Fruit fly (Drosophila melanogaster) whole organism: Measurements from ENCODE around the gene Ypel.
A peak's percentile ranks its signal among the peaks of the same experiment; 100 is the strongest.

Experiments used
- CG8478 ChIP-seq: fragments of >200 bp; optimal IDR thresholded peaks from 2 replicates; lab custom pipeline; 2018; ENCODE audit warnings: inconsistent platforms
- Dll ChIP-seq: fragments of >200 bp; optimal IDR thresholded peaks from 2 replicates; lab custom pipeline; 2017
- EcR ChIP-seq, 2 experiments: fragments of >200 bp; optimal IDR thresholded peaks; 2 replicates each; lab custom pipeline; 2017; ENCODE audit warnings: missing biosample characterization in 2 of 2, missing genetic modification characterization in 2 of 2, missing genetic modification reagents in 2 of 2
- pan ChIP-seq: fragments of >200 bp; optimal IDR thresholded peaks from 2 replicates; lab custom pipeline; 2017
- psq ChIP-seq: fragments of >200 bp; optimal IDR thresholded peaks from 2 replicates; lab custom pipeline; 2017
- usp ChIP-seq: fragments of >200 bp; optimal IDR thresholded peaks from 2 replicates; lab custom pipeline; 2017; ENCODE audit warnings: missing biosample characterization, missing genetic modification characterization, mixed read lengths

Gene Ypel

dm6 chrX:10234024-10234520, 21.9 kb upstream of the Ypel start:
- no peak for TF ChIP-seq usp (GFP tag; lab: Kevin White, UChicago)
- no peak for TF ChIP-seq EcR (GFP tag; optimal IDR thresholded peaks at IDR 0.05; lab: Kevin White, UChicago)
- no peak for TF ChIP-seq Dll (lab: Kevin White, UChicago)
- TF ChIP-seq psq = no peak
- no peak for TF ChIP-seq pan
- no peak for TF ChIP-seq CG8478

- TF ChIP-seq psq (no peak), EcR (GFP tag; optimal IDR thresholded peaks at IDR 0.05; lab: Kevin White, UChicago) (no peak), Dll (lab: Kevin White, UChicago) (no peak), pan (no peak), CG8478 (no peak), usp (GFP tag; lab: Kevin White, UChicago) (no peak)
Observed at dm6 chrX:10233065-10233464, 20.9 kb upstream of the Ypel start, which contains the start of gene CG2961. Gene CG2961 (minus strand): TSS chrX:10233080.

- no peak for TF ChIP-seq CG8478
- TF ChIP-seq usp (GFP tag; lab: Kevin White, UChicago) = no peak
- TF ChIP-seq psq = no peak
- no peak for TF ChIP-seq pan
- no peak for TF ChIP-seq EcR (GFP tag; optimal IDR thresholded peaks at IDR 0.05; lab: Kevin White, UChicago)
- no peak for TF ChIP-seq Dll (lab: Kevin White, UChicago)
Observed at dm6 chrX:10232497-10232896, 20.3 kb upstream of the Ypel start.

- no peak for TF ChIP-seq usp (GFP tag; lab: Kevin White, UChicago)
- TF ChIP-seq EcR (GFP tag; optimal IDR thresholded peaks at IDR 0.05; lab: Kevin White, UChicago) = no peak
- TF ChIP-seq CG8478 = no peak
- no peak for TF ChIP-seq psq
- no peak for TF ChIP-seq pan
- TF ChIP-seq Dll (lab: Kevin White, UChicago) = no peak
Observed at dm6 chrX:10219955-10220354, 7.8 kb upstream of the Ypel start, which contains the start of gene CG34408. Gene CG34408 (plus strand): TSS chrX:10220110.

DNA sequence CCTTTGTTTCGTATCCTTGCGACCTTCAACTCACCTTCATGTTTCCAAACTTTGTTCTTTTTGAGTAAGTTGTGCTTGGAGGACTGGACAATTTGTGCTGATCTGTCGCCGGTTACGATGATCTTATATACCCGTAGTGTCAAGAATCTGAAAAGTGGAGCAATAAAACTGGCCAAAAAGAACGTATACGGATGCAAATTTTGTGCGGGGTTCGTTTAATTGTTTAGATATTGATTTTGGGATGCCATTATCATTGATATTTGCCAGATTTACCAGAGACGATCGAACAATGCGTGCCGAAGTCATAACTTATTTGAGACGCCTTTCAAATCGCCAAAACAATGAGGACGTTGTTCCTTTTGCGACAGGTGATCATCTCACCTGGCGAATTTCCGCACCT, 6.9 kb upstream of the Ypel start, which contains the start of gene CG15308:
Gene CG15308, minus strand, starts transcription at position 101 of the 400 bp plus-strand sequence.
- TF ChIP-seq EcR (GFP tag; optimal IDR thresholded peaks at IDR 0.05; lab: Kevin White, UChicago) = no peak
- no peak for TF ChIP-seq usp (GFP tag; lab: Kevin White, UChicago)
- no peak for TF ChIP-seq Dll (lab: Kevin White, UChicago)
- TF ChIP-seq psq = no peak
- TF ChIP-seq pan = no peak
- TF ChIP-seq CG8478 = no peak

DNA sequence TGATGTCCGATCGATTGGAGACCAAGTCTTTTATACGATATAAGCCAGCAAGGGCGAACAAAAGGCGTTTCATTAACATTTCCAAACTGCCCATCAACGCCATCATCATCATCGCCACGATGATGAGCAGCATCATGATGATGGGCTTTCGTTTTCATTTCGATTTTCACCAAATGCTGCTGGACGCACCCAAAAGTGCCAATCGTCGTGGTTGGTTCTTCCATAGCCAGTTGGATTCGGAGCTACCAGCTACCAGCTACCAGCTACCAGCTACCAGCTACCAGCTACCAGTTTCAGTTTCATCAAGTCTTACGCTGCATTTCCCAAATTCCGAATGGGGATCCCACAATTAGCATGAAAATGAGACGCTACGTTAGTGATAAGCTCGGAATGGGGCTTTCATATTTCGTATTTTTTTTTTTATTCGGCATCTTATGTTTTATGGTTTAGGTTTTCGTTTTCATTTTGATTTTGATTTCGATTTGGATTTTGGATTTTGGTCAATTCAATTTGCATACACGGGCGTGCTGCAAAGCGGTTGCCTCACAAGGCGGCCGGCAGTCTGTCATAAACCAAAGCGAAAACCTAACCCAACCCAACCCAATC, 4.6 kb upstream of the Ypel start, which contains the start of gene CG2962:
Gene CG2962, minus strand, starts transcription at position 9 of the 606 bp plus-strand sequence.
- TF ChIP-seq usp (GFP tag; lab: Kevin White, UChicago) = no peak
- no peak for TF ChIP-seq Dll (lab: Kevin White, UChicago)
- TF ChIP-seq pan = no peak
- TF ChIP-seq EcR (GFP tag; optimal IDR thresholded peaks at IDR 0.05; lab: Kevin White, UChicago) = no peak
- no peak for TF ChIP-seq psq
- no peak for TF ChIP-seq CG8478

DNA sequence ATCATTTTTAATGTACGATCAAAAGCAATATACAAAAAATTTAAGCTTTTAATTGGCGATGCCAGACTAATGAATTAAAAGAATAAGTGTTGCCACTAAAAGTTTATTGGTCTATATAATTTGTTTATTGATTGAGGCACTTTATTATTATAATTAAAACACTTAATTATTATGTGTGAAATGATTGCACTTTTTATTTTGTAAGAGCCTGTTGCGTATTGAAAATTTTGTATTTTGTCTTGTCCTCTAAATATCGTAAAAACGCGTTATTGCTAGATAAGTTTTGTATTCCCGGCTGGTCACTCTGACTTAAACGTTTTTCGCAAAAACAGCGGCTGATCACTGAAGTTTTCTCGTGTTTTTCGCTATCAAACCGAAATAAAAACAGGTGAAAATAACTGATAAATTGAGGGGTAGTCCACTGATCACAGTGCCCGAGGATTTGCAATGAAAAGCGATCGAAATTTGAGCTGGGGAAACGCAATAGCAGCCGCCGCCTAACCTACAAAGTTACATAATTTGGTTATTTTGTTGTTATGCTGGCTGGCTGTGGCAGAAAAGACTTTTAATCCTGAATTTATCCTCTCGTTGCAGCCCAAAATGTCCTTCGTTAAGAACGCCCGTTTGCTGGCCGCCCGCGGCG, 634 bp upstream of the Ypel start, which contains the start of gene ATPsyndelta:
Gene ATPsyndelta, plus strand, starts transcription at position 284 of the 643 bp plus-strand sequence.
- TF ChIP-seq pan (no peak), psq (no peak), Dll (lab: Kevin White, UChicago) (no peak), CG8478 (no peak), EcR (GFP tag; optimal IDR thresholded peaks at IDR 0.05; lab: Kevin White, UChicago) (no peak), usp (GFP tag; lab: Kevin White, UChicago) (no peak)

- TF ChIP-seq usp (GFP tag; lab: Kevin White, UChicago) (no peak), CG8478 (peak; percentile 17), EcR (GFP tag; optimal IDR thresholded peaks at IDR 0.05; lab: Kevin White, UChicago) (peak; percentile 52 to 89)
Observed at dm6 chrX:10211128-10211914, 853 bp downstream of the Ypel start.

- no peak for TF ChIP-seq pan
- TF ChIP-seq EcR (GFP tag; optimal IDR thresholded peaks at IDR 0.05; lab: Kevin White, UChicago) = peak in 1 of 2 experiments; percentile 8
- peak; percentile 31 for TF ChIP-seq psq
Observed at dm6 chrX:10210317-10210873, 1.8 kb downstream of the Ypel start.

DNA sequence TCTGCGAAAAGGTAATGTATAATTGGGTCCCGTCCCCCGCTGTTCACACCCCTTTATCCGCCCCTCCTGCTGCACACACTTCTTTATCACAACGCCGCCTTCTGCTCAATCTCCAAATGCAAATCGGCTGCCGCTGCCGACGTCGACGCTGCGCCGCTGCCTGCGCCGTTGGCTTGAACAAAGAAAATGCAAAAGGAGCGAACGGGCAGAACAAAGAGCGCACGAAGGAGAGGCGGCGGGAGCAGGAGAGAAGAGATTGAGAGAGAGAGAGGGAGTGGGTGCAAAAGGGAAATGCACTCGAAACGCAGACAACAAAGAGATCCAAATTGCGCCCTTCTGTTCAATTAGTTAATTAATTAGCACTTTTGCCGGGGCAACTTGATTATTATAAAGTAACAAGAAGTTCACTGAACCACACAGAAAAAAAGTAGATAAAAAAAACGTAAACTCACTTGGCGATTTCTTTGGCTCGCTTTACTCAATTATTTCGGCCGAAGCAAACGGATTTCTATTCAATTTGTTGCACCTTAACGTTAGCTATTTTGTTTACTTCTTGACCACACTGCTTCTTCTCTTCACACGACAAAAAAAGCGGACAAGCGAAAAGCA, 2.5 kb downstream of the Ypel start:
- TF ChIP-seq Dll (lab: Kevin White, UChicago) = peak; percentile 70
- TF ChIP-seq psq = no peak
- TF ChIP-seq usp (GFP tag; lab: Kevin White, UChicago) = no peak
- no peak for TF ChIP-seq pan
- TF ChIP-seq EcR (GFP tag; optimal IDR thresholded peaks at IDR 0.05; lab: Kevin White, UChicago) = peak in 1 of 2 experiments; percentile 61
- TF ChIP-seq CG8478 = no peak

DNA sequence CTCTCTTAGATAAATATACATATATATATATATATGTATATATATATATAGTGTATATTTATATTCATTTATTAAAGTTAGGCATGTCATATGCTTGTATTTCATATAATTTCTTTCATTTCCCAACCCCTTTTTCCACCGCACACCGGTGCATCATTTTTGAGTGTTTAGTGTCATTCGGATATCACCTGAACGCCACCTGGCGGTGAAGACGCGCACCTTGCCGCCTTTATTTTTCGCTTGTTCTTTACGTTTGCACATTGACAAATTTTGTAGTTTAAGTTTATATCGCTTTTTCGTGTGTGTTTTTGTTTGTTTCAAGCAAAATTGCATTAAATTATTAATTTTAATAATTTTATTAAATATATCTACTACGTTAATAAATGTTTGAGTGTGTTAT, 6.1 kb downstream of the Ypel start:
- TF ChIP-seq psq (no peak), EcR (GFP tag; optimal IDR thresholded peaks at IDR 0.05; lab: Kevin White, UChicago) (no peak), CG8478 (no peak), usp (GFP tag; lab: Kevin White, UChicago) (no peak), Dll (lab: Kevin White, UChicago) (no peak), pan (no peak)
